Fruit fly (Drosophila melanogaster) whole organism, wandering third instar larva: ENCODE data around the gene scu.

ENCODE experiments used
- CG32264 ChIP-seq: fragments of 200-800 bp; sonication (Bioruptor generic); optimal IDR thresholded peaks from 2 replicates; lab custom pipeline; 2016; ENCODE audit warnings: missing biosample characterization, missing genetic modification characterization
- CG9705 ChIP-seq: fragments of 200-800 bp; sonication (Bioruptor generic); optimal IDR thresholded peaks from 2 replicates; lab custom pipeline; 2018; ENCODE audit warnings: missing biosample characterization, mild to moderate bottlenecking, missing genetic modification characterization
- CrebA ChIP-seq: fragments of 200-800 bp; sonication (Bioruptor generic); optimal IDR thresholded peaks from 2 replicates; lab custom pipeline; 2016; ENCODE audit warnings: missing biosample characterization, mild to moderate bottlenecking, missing genetic modification characterization, borderline replicate concordance
- Dfd ChIP-seq: fragments of >200 bp; optimal IDR thresholded peaks from 2 replicates; lab custom pipeline; 2017; ENCODE audit warnings: missing biosample characterization, missing genetic modification characterization
- Dif ChIP-seq: fragments of 200-275, 200-300 bp; sonication (Bioruptor generic); optimal IDR thresholded peaks from 2 replicates; lab custom pipeline; 2018; ENCODE audit warnings: missing biosample characterization, missing genetic modification characterization; ENCODE audit not compliant: partially characterized antibody
- HLH106 ChIP-seq: fragments of 200-800 bp; optimal IDR thresholded peaks from 3 replicates; lab custom pipeline; 2019; ENCODE audit warnings: missing biosample characterization, mild to moderate bottlenecking, missing genetic modification characterization, moderate library complexity
- Hnf4 ChIP-seq: fragments of 200-800 bp; sonication (Bioruptor generic); optimal IDR thresholded peaks from 2 replicates; lab custom pipeline; 2016; ENCODE audit warnings: missing biosample characterization, mild to moderate bottlenecking, missing genetic modification characterization
- Hr78 ChIP-seq: fragments of >200 bp; optimal IDR thresholded peaks from 2 replicates; lab custom pipeline; 2017; ENCODE audit warnings: missing biosample characterization, missing genetic modification characterization
- Hr83 ChIP-seq: fragments of 200-300 bp; sonication (Bioruptor generic); optimal IDR thresholded peaks from 2 replicates; lab custom pipeline; 2016; ENCODE audit warnings: missing biosample characterization, mild to moderate bottlenecking, missing genetic modification characterization, moderate library complexity; ENCODE audit not compliant: poor library complexity, severe bottlenecking
- Jra ChIP-seq: sonication (Bioruptor generic); optimal IDR thresholded peaks from 2 replicates; lab custom pipeline; 2016; ENCODE audit warnings: missing biosample characterization, missing genetic modification characterization
- Mio ChIP-seq: sonication (Bioruptor generic); optimal IDR thresholded peaks from 2 replicates; lab custom pipeline; 2016; ENCODE audit warnings: missing biosample characterization, missing genetic modification characterization
- Myc ChIP-seq: fragments of >200 bp; optimal IDR thresholded peaks from 2 replicates; lab custom pipeline; 2017
- N ChIP-seq: fragments of >200 bp; optimal IDR thresholded peaks from 2 replicates; lab custom pipeline; 2018; ENCODE audit warnings: missing biosample characterization, missing external identifiers, missing genetic modification characterization
- OdsH ChIP-seq: fragments of 200-800 bp; sonication (Bioruptor generic); optimal IDR thresholded peaks from 2 replicates; lab custom pipeline; 2016; ENCODE audit warnings: missing biosample characterization, mild to moderate bottlenecking, missing genetic modification characterization
- Rel ChIP-seq, 2 experiments: fragments of 200-800 bp; sonication (Bioruptor generic) in 1 of 2; optimal IDR thresholded peaks; 2 replicates in 1 of 2; 3 replicates in 1 of 2; lab custom pipeline; 2016 to 2019; ENCODE audit warnings: mild to moderate bottlenecking in 2 of 2, missing biosample characterization in 2 of 2, missing genetic modification characterization in 2 of 2, moderate library complexity in 1 of 2
- Sp1 ChIP-seq: fragments of 200-800 bp; sonication (Bioruptor generic); optimal IDR thresholded peaks from 3 replicates; lab custom pipeline; 2019; ENCODE audit warnings: missing biosample characterization, mild to moderate bottlenecking, missing genetic modification characterization, moderate library complexity
- Vsx2 ChIP-seq: fragments of 200-300, 225-300 bp; sonication (Bioruptor generic); optimal IDR thresholded peaks from 2 replicates; lab custom pipeline; 2018; ENCODE audit warnings: missing biosample characterization, missing genetic modification characterization; ENCODE audit not compliant: partially characterized antibody
- br ChIP-seq: fragments of 200-800 bp; sonication (Bioruptor generic); optimal IDR thresholded peaks from 2 replicates; lab custom pipeline; 2016; ENCODE audit warnings: missing biosample characterization, missing genetic modification characterization
- dl ChIP-seq, 2 experiments: fragments of 175-275, 200-275 bp in 1 of 2; fragments of 200-275 bp in 1 of 2; sonication (Bioruptor generic); optimal IDR thresholded peaks; lab custom pipeline; 2018; ENCODE audit warnings: mild to moderate bottlenecking in 2 of 2, missing biosample characterization in 2 of 2, missing genetic modification characterization in 2 of 2, moderate library complexity in 2 of 2; ENCODE audit not compliant: partially characterized antibody in 2 of 2, insufficient read depth in 1 of 2
- dmrt93B ChIP-seq: fragments of 200-800 bp; sonication (Bioruptor generic); optimal IDR thresholded peaks from 2 replicates; lab custom pipeline; 2018; ENCODE audit warnings: missing biosample characterization, mild to moderate bottlenecking, missing genetic modification characterization
- dsf ChIP-seq: sonication (Bioruptor generic); optimal IDR thresholded peaks from 2 replicates; lab custom pipeline; 2016; ENCODE audit warnings: missing biosample characterization, missing genetic modification characterization, borderline replicate concordance
- ey ChIP-seq: fragments of 200-800 bp; sonication (Bioruptor generic); optimal IDR thresholded peaks from 2 replicates; lab custom pipeline; 2016; ENCODE audit warnings: missing biosample characterization, missing genetic modification characterization
- fru ChIP-seq: fragments of 200-800 bp; sonication (Bioruptor generic); optimal IDR thresholded peaks from 3 replicates; lab custom pipeline; 2016; ENCODE audit warnings: missing biosample characterization, mild to moderate bottlenecking, missing genetic modification characterization
- h ChIP-seq: fragments of 200-800 bp; sonication (Bioruptor generic); optimal IDR thresholded peaks from 3 replicates; lab custom pipeline; 2016; ENCODE audit warnings: missing biosample characterization, mild to moderate bottlenecking, missing genetic modification characterization
- jim ChIP-seq: fragments of 175-275, 200-325 bp; sonication (Bioruptor generic); optimal IDR thresholded peaks from 2 replicates; lab custom pipeline; 2016; ENCODE audit warnings: missing biosample characterization, mild to moderate bottlenecking, missing genetic modification characterization
- lola ChIP-seq: fragments of >200 bp; optimal IDR thresholded peaks from 2 replicates; lab custom pipeline; 2017; ENCODE audit warnings: missing biosample characterization, missing genetic modification characterization
- pan ChIP-seq: fragments of >200 bp; optimal IDR thresholded peaks from 2 replicates; lab custom pipeline; 2017
- psq ChIP-seq: fragments of 200-800 bp; sonication (Bioruptor generic); optimal IDR thresholded peaks from 3 replicates; lab custom pipeline; 2017; ENCODE audit warnings: missing biosample characterization, mild to moderate bottlenecking, missing genetic modification characterization, moderate library complexity
- rgr ChIP-seq: fragments of 200-800 bp; sonication (Bioruptor generic); optimal IDR thresholded peaks from 3 replicates; lab custom pipeline; 2016; ENCODE audit warnings: missing biosample characterization, mild to moderate bottlenecking, missing genetic modification characterization
- sage ChIP-seq: fragments of 200-800 bp; sonication (Bioruptor generic); optimal IDR thresholded peaks from 2 replicates; lab custom pipeline; 2016; ENCODE audit warnings: missing biosample characterization, mild to moderate bottlenecking, missing genetic modification characterization
- sv ChIP-seq: fragments of 200-800 bp; sonication (Bioruptor generic); optimal IDR thresholded peaks from 3 replicates; lab custom pipeline; 2016; ENCODE audit warnings: missing biosample characterization, missing genetic modification characterization
- tai ChIP-seq: sonication (Bioruptor generic); optimal IDR thresholded peaks from 2 replicates; lab custom pipeline; 2016; ENCODE audit warnings: missing biosample characterization, missing genetic modification characterization
- usp ChIP-seq: fragments of >200 bp; optimal IDR thresholded peaks from 2 replicates; lab custom pipeline; 2017; ENCODE audit warnings: missing biosample characterization, missing genetic modification characterization

The scu gene

DNA sequence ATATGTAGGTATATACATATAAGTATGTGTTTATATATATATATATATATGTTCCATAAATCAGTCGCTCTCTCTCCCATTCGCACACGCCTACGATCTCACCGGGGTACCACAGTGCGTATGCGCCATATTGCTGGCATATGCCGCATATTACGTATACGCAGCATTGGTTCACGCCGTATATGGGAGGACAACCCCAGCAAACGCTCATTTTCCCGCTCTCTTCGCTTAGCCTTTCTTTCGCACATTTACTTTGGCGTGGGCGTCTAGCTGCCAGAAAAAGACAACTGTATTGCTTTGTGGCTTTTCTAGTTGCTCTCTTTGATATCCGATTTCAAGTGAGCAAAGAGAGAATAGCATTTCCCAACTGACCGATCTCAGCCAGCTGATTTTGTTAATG lies 23.7 kb downstream of the scu start:
- TF ChIP-seq OdsH (GFP tag; lab: Kevin White, UChicago), result no peak
- TF ChIP-seq Jra (GFP tag; lab: Kevin White, UChicago), result no peak
- TF ChIP-seq Dfd (GFP tag; lab: Kevin White, UChicago), result no peak
- no peak for TF ChIP-seq Hr83 (GFP tag; lab: Kevin White, UChicago)
- no peak for TF ChIP-seq N (GFP tag; lab: Kevin White, UChicago)
- no peak for TF ChIP-seq Hnf4 (GFP tag; lab: Kevin White, UChicago)
- no peak for TF ChIP-seq Vsx2 (GFP tag; lab: Kevin White, UChicago)
- no peak for TF ChIP-seq sv
- TF ChIP-seq Rel (GFP tag; optimal IDR thresholded peaks at IDR 0.05; lab: Kevin White, UChicago), result no peak
- TF ChIP-seq Rel (tag; optimal IDR thresholded peaks at IDR 0.05; lab: Kevin White, UChicago), result no peak
- TF ChIP-seq Myc (lab: Kevin White, UChicago), result no peak

dm6 chrX:18116811-18117383 lies 25.8 kb downstream of the scu start, which contains the start of gene wupA:
Gene wupA (minus strand): TSS chrX:18116922.
- no peak for TF ChIP-seq Mio (GFP tag; lab: Kevin White, UChicago)
- TF ChIP-seq h (GFP tag; lab: Kevin White, UChicago), result no peak
- TF ChIP-seq Rel (GFP tag; optimal IDR thresholded peaks at IDR 0.05; lab: Kevin White, UChicago), result no peak
- TF ChIP-seq Rel (tag; optimal IDR thresholded peaks at IDR 0.05; lab: Kevin White, UChicago), result no peak
- no peak for TF ChIP-seq Vsx2 (GFP tag; lab: Kevin White, UChicago)
- no peak for TF ChIP-seq dmrt93B (GFP tag; lab: Kevin White, UChicago)
- TF ChIP-seq Hr83 (GFP tag; lab: Kevin White, UChicago), result no peak
- TF ChIP-seq jim (GFP tag; lab: Kevin White, UChicago), result no peak
- TF ChIP-seq Dif (GFP tag; lab: Kevin White, UChicago), result no peak
- TF ChIP-seq Sp1, result no peak
- TF ChIP-seq dsf (GFP tag; lab: Kevin White, UChicago), result no peak
- no peak for TF ChIP-seq Myc (lab: Kevin White, UChicago)
- no peak for TF ChIP-seq HLH106 (tag; lab: Kevin White, UChicago)
- TF ChIP-seq lola (GFP tag; lab: Kevin White, UChicago), result no peak
- TF ChIP-seq rgr (GFP tag; lab: Kevin White, UChicago), result no peak
- TF ChIP-seq tai (GFP tag; lab: Kevin White, UChicago), result no peak
- no peak for TF ChIP-seq Jra (GFP tag; lab: Kevin White, UChicago)
- TF ChIP-seq br (GFP tag; lab: Kevin White, UChicago), result no peak

dm6 chrX:18118519-18118918 lies 27.5 kb downstream of the scu start:
- TF ChIP-seq sv (no peak), dsf (GFP tag; lab: Kevin White, UChicago) (no peak), Mio (GFP tag; lab: Kevin White, UChicago) (no peak), N (GFP tag; lab: Kevin White, UChicago) (no peak), sage (GFP tag; lab: Kevin White, UChicago) (no peak), usp (GFP tag; lab: Kevin White, UChicago) (no peak), Hnf4 (GFP tag; lab: Kevin White, UChicago) (no peak), CrebA (GFP tag; lab: Kevin White, UChicago) (no peak), lola (GFP tag; lab: Kevin White, UChicago) (no peak), CG32264 (no peak), HLH106 (tag; lab: Kevin White, UChicago) (no peak)

dm6 chrX:18125520-18125919 lies 34.5 kb downstream of the scu start:
- TF ChIP-seq usp (GFP tag; lab: Kevin White, UChicago) (no peak), psq (no peak), CG9705 (GFP tag; lab: Kevin White, UChicago) (no peak), br (GFP tag; lab: Kevin White, UChicago) (no peak)
- TF ChIP-seq, all 38 proteins: peak for 0

DNA sequence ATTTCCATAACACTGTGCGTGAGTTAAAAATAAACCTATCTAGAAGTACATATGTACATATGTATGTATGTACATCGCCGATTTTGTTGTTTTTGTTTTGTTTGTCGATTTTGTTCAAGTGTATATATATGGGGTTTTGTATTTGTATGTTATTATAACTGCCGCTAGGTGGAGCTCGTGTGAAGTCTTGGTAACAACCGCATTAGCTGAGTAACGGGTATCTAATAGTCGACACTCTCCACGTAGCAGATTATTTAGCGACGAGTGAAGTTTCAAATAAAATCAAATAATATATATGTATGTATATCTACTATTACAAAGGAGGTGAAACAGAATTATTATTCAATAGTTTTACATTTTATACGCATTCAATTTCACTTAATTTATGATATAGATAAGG lies 38.2 kb downstream of the scu start:
- TF ChIP-seq Sp1 (no peak), lola (GFP tag; lab: Kevin White, UChicago) (no peak), Hr78 (GFP tag; lab: Kevin White, UChicago) (no peak), OdsH (GFP tag; lab: Kevin White, UChicago) (no peak), Hnf4 (GFP tag; lab: Kevin White, UChicago) (no peak), dl (GFP tag; optimal IDR thresholded peaks at IDR 0.05; lab: Kevin White, UChicago; ENCODE audit: insufficient read depth in 1 of 2, partially characterized antibody in 2 of 2) (no peak), br (GFP tag; lab: Kevin White, UChicago) (no peak), Mio (GFP tag; lab: Kevin White, UChicago) (no peak), ey (no peak), fru (GFP tag; lab: Kevin White, UChicago) (no peak), Vsx2 (GFP tag; lab: Kevin White, UChicago) (no peak), sv (no peak), tai (GFP tag; lab: Kevin White, UChicago) (no peak), dsf (GFP tag; lab: Kevin White, UChicago) (no peak), pan (lab: Kevin White, UChicago) (no peak), CG32264 (no peak), Dif (GFP tag; lab: Kevin White, UChicago) (no peak), dmrt93B (GFP tag; lab: Kevin White, UChicago) (no peak)
